Fruit fly (Drosophila melanogaster): ENCODE results near the gene CG32750.

Gene CG32750

dm6 chrX:6196339-6196738, at the start of gene CG32750:
TSS of gene CG32750 (minus strand) at chrX:6196439.
- TF ChIP-seq CG7045 (GFP tag; optimal IDR thresholded peaks at IDR 0.05) (no peak), kay (GFP tag; ENCODE audit: borderline replicate concordance) (no peak)

dm6 chrX:6237015-6237414, 40.8 kb upstream of the CG32750 start, which contains the start of gene CG14445:
TSS of gene CG14445 (plus strand) at chrX:6237315.
- no peak for TF ChIP-seq Mnt (GFP tag; optimal IDR thresholded peaks at IDR 0.05)
- no peak for TF ChIP-seq pad (GFP tag; optimal IDR thresholded peaks at IDR 0.05)
- TF ChIP-seq toe (GFP tag; optimal IDR thresholded peaks at IDR 0.05): no peak
- TF ChIP-seq CG14711 (tag; optimal IDR thresholded peaks at IDR 0.05): no peak
- no peak for TF ChIP-seq Crg-1 (GFP tag; optimal IDR thresholded peaks at IDR 0.05)
- no peak for TF ChIP-seq CG33017 (tag; optimal IDR thresholded peaks at IDR 0.05)
- no peak for TF ChIP-seq kay (GFP tag; ENCODE audit: borderline replicate concordance)
- TF ChIP-seq CG5204 (GFP tag; optimal IDR thresholded peaks at IDR 0.05): no peak
- TF ChIP-seq tj (GFP tag; optimal IDR thresholded peaks at IDR 0.05): no peak
- TF ChIP-seq ovo (GFP tag; optimal IDR thresholded peaks at IDR 0.05): no peak
- no peak for TF ChIP-seq CG1620 (GFP tag; optimal IDR thresholded peaks at IDR 0.05)
- TF ChIP-seq bab1 (GFP tag; optimal IDR thresholded peaks at IDR 0.05): no peak
- no peak for TF ChIP-seq CG7101 (tag; optimal IDR thresholded peaks at IDR 0.05)
- TF ChIP-seq CG12768 (GFP tag; optimal IDR thresholded peaks at IDR 0.05): no peak
- TF ChIP-seq cnc (optimal IDR thresholded peaks at IDR 0.05): no peak
- no peak for TF ChIP-seq CG11617 (GFP tag; optimal IDR thresholded peaks at IDR 0.05)
- no peak for TF ChIP-seq cic (GFP tag; optimal IDR thresholded peaks at IDR 0.05)
- TF ChIP-seq Clk (GFP tag; optimal IDR thresholded peaks at IDR 0.05): no peak
- TF ChIP-seq Hr96 (GFP tag; optimal IDR thresholded peaks at IDR 0.05): no peak

dm6 chrX:6231764-6232163, 35.5 kb upstream of the CG32750 start:
- TF ChIP-seq Crg-1 (GFP tag; optimal IDR thresholded peaks at IDR 0.05) (no peak), cnc (optimal IDR thresholded peaks at IDR 0.05) (no peak), CG7101 (tag; optimal IDR thresholded peaks at IDR 0.05) (no peak), bab1 (GFP tag; optimal IDR thresholded peaks at IDR 0.05) (no peak), toe (GFP tag; optimal IDR thresholded peaks at IDR 0.05) (no peak), CG5204 (GFP tag; optimal IDR thresholded peaks at IDR 0.05) (no peak)

dm6 chrX:6225472-6226049, 29.3 kb upstream of the CG32750 start, which contains the start of gene dtn:
TSS of gene dtn (plus strand) at chrX:6225647.
- TF ChIP-seq Mnt (GFP tag; optimal IDR thresholded peaks at IDR 0.05): peak; percentile 18
- TF ChIP-seq pad (GFP tag; optimal IDR thresholded peaks at IDR 0.05): peak; percentile 30
- TF ChIP-seq ovo (GFP tag; optimal IDR thresholded peaks at IDR 0.05): no peak

dm6 chrX:6224225-6225190, 28.3 kb upstream of the CG32750 start, which contains the start of gene sqh:
TSS of gene sqh (minus strand) at chrX:6225140.
- TF ChIP-seq Crg-1 (GFP tag; optimal IDR thresholded peaks at IDR 0.05): peak; percentile 76
- no peak for TF ChIP-seq cnc (optimal IDR thresholded peaks at IDR 0.05)
- TF ChIP-seq CG12768 (GFP tag; optimal IDR thresholded peaks at IDR 0.05): peak; percentile 84
- TF ChIP-seq CG14711 (tag; optimal IDR thresholded peaks at IDR 0.05): peak; percentile 83
- peak; percentile 86 for TF ChIP-seq CG33017 (tag; optimal IDR thresholded peaks at IDR 0.05)
- no peak for TF ChIP-seq Hr96 (GFP tag; optimal IDR thresholded peaks at IDR 0.05)
- TF ChIP-seq toe (GFP tag; optimal IDR thresholded peaks at IDR 0.05): no peak
- peak; percentile 97 for TF ChIP-seq CG11617 (GFP tag; optimal IDR thresholded peaks at IDR 0.05)
- TF ChIP-seq CG5204 (GFP tag; optimal IDR thresholded peaks at IDR 0.05): no peak
- TF ChIP-seq Mnt (GFP tag; optimal IDR thresholded peaks at IDR 0.05): peak; percentile 91
- TF ChIP-seq CG7045 (GFP tag; optimal IDR thresholded peaks at IDR 0.05): peak; percentile 82
- TF ChIP-seq kay (GFP tag; ENCODE audit: borderline replicate concordance): peak; percentile 99
- peak; percentile 80 for TF ChIP-seq CG1620 (GFP tag; optimal IDR thresholded peaks at IDR 0.05)
- TF ChIP-seq CG7101 (tag; optimal IDR thresholded peaks at IDR 0.05): peak; percentile 96
- peak; percentile 85 for TF ChIP-seq pad (GFP tag; optimal IDR thresholded peaks at IDR 0.05)
- TF ChIP-seq tj (GFP tag; optimal IDR thresholded peaks at IDR 0.05): peak; percentile 98
- TF ChIP-seq cic (GFP tag; optimal IDR thresholded peaks at IDR 0.05): peak; percentile 75
- TF ChIP-seq ovo (GFP tag; optimal IDR thresholded peaks at IDR 0.05): peak; percentile 89
- TF ChIP-seq Clk (GFP tag; optimal IDR thresholded peaks at IDR 0.05): peak; percentile 74
- TF ChIP-seq bab1 (GFP tag; optimal IDR thresholded peaks at IDR 0.05): peak; percentile 95

dm6 chrX:6219845-6220345, 23.7 kb upstream of the CG32750 start, which contains the start of gene Efr:
TSS of gene Efr (plus strand) at chrX:6219957.
- TF ChIP-seq ovo (GFP tag; optimal IDR thresholded peaks at IDR 0.05) (peak; percentile 85), Mnt (GFP tag; optimal IDR thresholded peaks at IDR 0.05) (peak; percentile 76), toe (GFP tag; optimal IDR thresholded peaks at IDR 0.05) (no peak), CG7101 (tag; optimal IDR thresholded peaks at IDR 0.05) (no peak), cic (GFP tag; optimal IDR thresholded peaks at IDR 0.05) (peak; percentile 64), CG11617 (GFP tag; optimal IDR thresholded peaks at IDR 0.05) (no peak), bab1 (GFP tag; optimal IDR thresholded peaks at IDR 0.05) (peak; percentile 70), CG1620 (GFP tag; optimal IDR thresholded peaks at IDR 0.05) (no peak), CG14711 (tag; optimal IDR thresholded peaks at IDR 0.05) (peak; percentile 10), pad (GFP tag; optimal IDR thresholded peaks at IDR 0.05) (peak; percentile 73)

All from whole organism, adult.